Worm (Caenorhabditis elegans) whole organism, midembryonic: Measurements from ENCODE around the gene clec-50.
A peak's percentile ranks its signal among the peaks of the same experiment; 100 is the strongest.

Experiments used
- T22C8.4 ChIP-seq: fragments of 200-800 bp; sonication (Bioruptor generic); IDR thresholded peaks from 2 replicates; pipeline ENCODE4 v1.3.6; 2022; ENCODE audit warnings: missing genetic modification characterization, missing compliant biosample characterization
- cog-1 ChIP-seq: sonication (generic microtip); optimal IDR thresholded peaks from 2 replicates; lab custom pipeline; 2016; ENCODE audit warnings: missing genetic modification characterization, missing compliant biosample characterization
- flt-1 ChIP-seq: fragments of 200-800 bp; sonication (Bioruptor generic); IDR thresholded peaks from 2 replicates; pipeline ENCODE4 v1.3.6; 2022; ENCODE audit warnings: missing genetic modification characterization, missing compliant biosample characterization
- klf-2 ChIP-seq: fragments of 200-800 bp; sonication (Bioruptor generic); conservative IDR thresholded peaks from 2 replicates; pipeline ENCODE4 v1.3.6; 2022; ENCODE audit warnings: missing genetic modification reagents, missing genetic modification characterization, missing compliant biosample characterization
- med-1 ChIP-seq: sonication (generic microtip); optimal IDR thresholded peaks from 2 replicates; lab custom pipeline; 2017; ENCODE audit warnings: missing genetic modification characterization, mild to moderate bottlenecking, missing compliant biosample characterization, antibody characterized with exemption, missing genetic modification reagents; ENCODE audit not compliant: insufficient read depth
- ref-1 ChIP-seq: fragments of 200-800 bp; sonication (Bioruptor generic); conservative IDR thresholded peaks from 2 replicates; pipeline ENCODE4 v1.3.6; 2022; ENCODE audit warnings: missing genetic modification reagents, missing genetic modification characterization, missing compliant biosample characterization
- tab-1 ChIP-seq: fragments of 200-800 bp; sonication (Bioruptor generic); IDR thresholded peaks from 2 replicates; pipeline ENCODE4 v1.3.6; 2022; ENCODE audit warnings: missing genetic modification characterization, missing compliant biosample characterization
- ztf-23 ChIP-seq: fragments of 200-800 bp; sonication (Bioruptor generic); IDR thresholded peaks from 2 replicates; pipeline ENCODE4 v1.3.6; 2022; ENCODE audit warnings: missing genetic modification reagents, missing genetic modification characterization, missing compliant biosample characterization
- ztf-29 ChIP-seq: fragments of 200-800 bp; sonication (Bioruptor generic); IDR thresholded peaks from 2 replicates; pipeline ENCODE4 v1.3.6; 2022; ENCODE audit warnings: missing genetic modification reagents, missing genetic modification characterization, missing compliant biosample characterization

Gene clec-50

ce11 chrV:19744210-19744609 lies 11.0 kb downstream of the clec-50 start:
- TF ChIP-seq cog-1, result no peak
- TF ChIP-seq tab-1 (GFP tag; lab: Robert Waterston, UW), result no peak
- no peak for TF ChIP-seq klf-2 (GFP tag; lab: Robert Waterston, UW)
- TF ChIP-seq T22C8.4 (GFP tag; lab: Robert Waterston, UW), result peak; percentile 59; the same call in 1 of the 2 replicates

- no peak for TF ChIP-seq klf-2 (GFP tag; lab: Robert Waterston, UW)
- no peak for TF ChIP-seq flt-1 (GFP tag; lab: Robert Waterston, UW)
- no peak for TF ChIP-seq tab-1 (GFP tag; lab: Robert Waterston, UW)
- TF ChIP-seq med-1, result no peak
- TF ChIP-seq cog-1, result no peak
These were observed 11.4 kb downstream of the clec-50 start for ce11 chrV:19743794-19744193.

- TF ChIP-seq flt-1 (GFP tag; lab: Robert Waterston, UW) (no peak), T22C8.4 (GFP tag; lab: Robert Waterston, UW) (no peak), ztf-23 (GFP tag; lab: Robert Waterston, UW) (no peak), klf-2 (GFP tag; lab: Robert Waterston, UW) (no peak), med-1 (no peak), tab-1 (GFP tag; lab: Robert Waterston, UW) (no peak), cog-1 (no peak), ref-1 (GFP tag; lab: Robert Waterston, UW) (no peak), ztf-29 (no peak)
These were observed 11.9 kb downstream of the clec-50 start, which contains the start of gene W04E12.4 for ce11 chrV:19743305-19743704. Gene W04E12.4 (plus strand): TSS chrV:19743605.

ce11 chrV:19741651-19742050 lies 13.5 kb downstream of the clec-50 start, which contains the start of gene W04E12.3:
Gene W04E12.3 (plus strand): TSS chrV:19741951.
- no peak for TF ChIP-seq ztf-29

ce11 chrV:19741034-19741433 lies 14.1 kb downstream of the clec-50 start, which contains the start of gene W04E12.2:
Gene W04E12.2 (minus strand): TSS chrV:19741134.
- TF ChIP-seq tab-1 (GFP tag; lab: Robert Waterston, UW) (no peak), flt-1 (GFP tag; lab: Robert Waterston, UW) (no peak), T22C8.4 (GFP tag; lab: Robert Waterston, UW) (peak; percentile 52; the same call in 1 of the 2 replicates)

ce11 chrV:19738117-19738516 lies 17.1 kb downstream of the clec-50 start, which contains the start of gene fbxa-131:
Gene fbxa-131 (plus strand): TSS chrV:19738417.
- no peak for TF ChIP-seq ztf-29
- no peak for TF ChIP-seq tab-1 (GFP tag; lab: Robert Waterston, UW)
- no peak for TF ChIP-seq ztf-23 (GFP tag; lab: Robert Waterston, UW)
- TF ChIP-seq klf-2 (GFP tag; lab: Robert Waterston, UW), result no peak
- no peak for TF ChIP-seq flt-1 (GFP tag; lab: Robert Waterston, UW)
- no peak for TF ChIP-seq med-1
- no peak for TF ChIP-seq T22C8.4 (GFP tag; lab: Robert Waterston, UW)
- TF ChIP-seq ref-1 (GFP tag; lab: Robert Waterston, UW), result no peak
- TF ChIP-seq cog-1, result no peak

- TF ChIP-seq ztf-23 (GFP tag; lab: Robert Waterston, UW) (no peak), T22C8.4 (GFP tag; lab: Robert Waterston, UW) (no peak), flt-1 (GFP tag; lab: Robert Waterston, UW) (no peak), med-1 (no peak), tab-1 (GFP tag; lab: Robert Waterston, UW) (no peak), ref-1 (GFP tag; lab: Robert Waterston, UW) (no peak), ztf-29 (no peak), klf-2 (GFP tag; lab: Robert Waterston, UW) (no peak), cog-1 (no peak)
These were observed 17.7 kb downstream of the clec-50 start, which contains the start of gene W04E12.7 for ce11 chrV:19737458-19737857. Gene W04E12.7 (minus strand): TSS chrV:19737558.

ce11 chrV:19733728-19734127 lies 21.4 kb downstream of the clec-50 start:
- TF ChIP-seq med-1 (no peak), tab-1 (GFP tag; lab: Robert Waterston, UW) (no peak), flt-1 (GFP tag; lab: Robert Waterston, UW) (no peak), ztf-29 (no peak), klf-2 (GFP tag; lab: Robert Waterston, UW) (no peak), cog-1 (no peak), ztf-23 (GFP tag; lab: Robert Waterston, UW) (no peak), ref-1 (GFP tag; lab: Robert Waterston, UW) (no peak), T22C8.4 (GFP tag; lab: Robert Waterston, UW) (no peak)

ce11 chrV:19730280-19730679 lies 24.9 kb downstream of the clec-50 start, which contains the start of gene Y116F11A.1:
Gene Y116F11A.1 (plus strand): TSS chrV:19730580.
- no peak for TF ChIP-seq klf-2 (GFP tag; lab: Robert Waterston, UW)
- TF ChIP-seq med-1, result no peak
- TF ChIP-seq flt-1 (GFP tag; lab: Robert Waterston, UW), result no peak
- no peak for TF ChIP-seq ref-1 (GFP tag; lab: Robert Waterston, UW)
- no peak for TF ChIP-seq cog-1
- no peak for TF ChIP-seq tab-1 (GFP tag; lab: Robert Waterston, UW)
- no peak for TF ChIP-seq T22C8.4 (GFP tag; lab: Robert Waterston, UW)
- TF ChIP-seq ztf-29, result no peak
- no peak for TF ChIP-seq ztf-23 (GFP tag; lab: Robert Waterston, UW)

ce11 chrV:19728731-19729130 lies 26.4 kb downstream of the clec-50 start, which contains the start of gene Y116F11A.3:
Gene Y116F11A.3 (plus strand): TSS chrV:19729031.
- no peak for TF ChIP-seq flt-1 (GFP tag; lab: Robert Waterston, UW)
- TF ChIP-seq tab-1 (GFP tag; lab: Robert Waterston, UW), result no peak
- no peak for TF ChIP-seq klf-2 (GFP tag; lab: Robert Waterston, UW)
- TF ChIP-seq med-1, result no peak
- no peak for TF ChIP-seq cog-1
- TF ChIP-seq ztf-29, result no peak
- no peak for TF ChIP-seq ztf-23 (GFP tag; lab: Robert Waterston, UW)
- no peak for TF ChIP-seq ref-1 (GFP tag; lab: Robert Waterston, UW)
